Worm (Caenorhabditis elegans) whole organism, early embryonic: ENCODE measurements around the gene puf-8.

Experiments
- B0310.2 ChIP-seq: sonication (generic microtip); optimal IDR thresholded peaks from 2 replicates; lab custom pipeline; 2016; ENCODE audit warnings: mild to moderate bottlenecking, missing genetic modification characterization, missing compliant biosample characterization
- F13C5.2 ChIP-seq: sonication (generic microtip); optimal IDR thresholded peaks from 2 replicates; lab custom pipeline; 2017; ENCODE audit warnings: mild to moderate bottlenecking, missing genetic modification characterization, inconsistent platforms, missing compliant biosample characterization
- aly-1 ChIP-seq: sonication (generic microtip); optimal IDR thresholded peaks from 2 replicates; lab custom pipeline; 2016; ENCODE audit warnings: missing genetic modification characterization, missing compliant biosample characterization
- ama-1 ChIP-seq: fragments of 150-350 bp; optimal IDR thresholded peaks from 2 replicates; lab custom pipeline; 2014
- ceh-13 ChIP-seq: fragments of 200-800 bp; sonication (Bioruptor generic); optimal IDR thresholded peaks from 2 replicates; lab custom pipeline; 2018; ENCODE audit warnings: mild to moderate bottlenecking, missing genetic modification characterization, missing compliant biosample characterization
- ceh-36 ChIP-seq: sonication (generic microtip); optimal IDR thresholded peaks from 2 replicates; lab custom pipeline; 2016; ENCODE audit warnings: missing genetic modification characterization, inconsistent platforms, missing compliant biosample characterization
- ets-7 ChIP-seq: sonication (generic microtip); optimal IDR thresholded peaks from 2 replicates; lab custom pipeline; 2016; ENCODE audit warnings: missing genotype, missing genetic modification characterization, missing compliant biosample characterization
- flt-1 ChIP-seq: fragments of 200-800 bp; sonication (Bioruptor generic); IDR thresholded peaks from 2 replicates; pipeline ENCODE4 v1.3.6; 2022; ENCODE audit warnings: missing genetic modification characterization, missing compliant biosample characterization
- hmbx-1 ChIP-seq: sonication (generic microtip); optimal IDR thresholded peaks from 2 replicates; lab custom pipeline; 2016; ENCODE audit warnings: mild to moderate bottlenecking, missing genetic modification characterization, missing compliant biosample characterization
- hmg-4 ChIP-seq: fragments of 200-800 bp; sonication (Bioruptor generic); optimal IDR thresholded peaks from 2 replicates; lab custom pipeline; 2018; ENCODE audit warnings: mild to moderate bottlenecking, missing genetic modification characterization, missing compliant biosample characterization
- hnd-1 ChIP-seq: sonication (generic microtip); optimal IDR thresholded peaks from 2 replicates; lab custom pipeline; 2016; ENCODE audit warnings: missing genetic modification characterization, missing compliant biosample characterization
- pes-1 ChIP-seq: fragments of 200-800 bp; sonication (Bioruptor generic); IDR thresholded peaks from 2 replicates; pipeline ENCODE4 v1.3.6; 2022; ENCODE audit warnings: missing genetic modification reagents, missing genetic modification characterization, missing compliant biosample characterization
- scrt-1 ChIP-seq: fragments of 200-800 bp; sonication (Bioruptor generic); IDR thresholded peaks from 2 replicates; pipeline ENCODE4 v1.3.6; 2022; ENCODE audit warnings: missing genetic modification characterization, missing compliant biosample characterization
- sea-1 ChIP-seq: fragments of 200-800 bp; sonication (Bioruptor generic); conservative IDR thresholded peaks from 2 replicates; pipeline ENCODE4 v1.3.6; 2022; ENCODE audit warnings: missing genetic modification characterization, missing compliant biosample characterization
- tbx-11 ChIP-seq: fragments of 200-800 bp; sonication (Bioruptor generic); IDR thresholded peaks from 2 replicates; pipeline ENCODE4 v1.3.6; 2022; ENCODE audit warnings: missing genetic modification characterization, missing compliant biosample characterization
- tbx-37 ChIP-seq: fragments of 200-800 bp; sonication (Bioruptor generic); conservative IDR thresholded peaks from 2 replicates; pipeline ENCODE4 v1.3.6; 2022; ENCODE audit warnings: missing genetic modification reagents, missing genetic modification characterization, missing compliant biosample characterization
- tra-4 ChIP-seq: sonication (generic microtip); optimal IDR thresholded peaks from 2 replicates; lab custom pipeline; 2017; ENCODE audit warnings: missing genetic modification characterization, missing compliant biosample characterization

The puf-8 gene

DNA sequence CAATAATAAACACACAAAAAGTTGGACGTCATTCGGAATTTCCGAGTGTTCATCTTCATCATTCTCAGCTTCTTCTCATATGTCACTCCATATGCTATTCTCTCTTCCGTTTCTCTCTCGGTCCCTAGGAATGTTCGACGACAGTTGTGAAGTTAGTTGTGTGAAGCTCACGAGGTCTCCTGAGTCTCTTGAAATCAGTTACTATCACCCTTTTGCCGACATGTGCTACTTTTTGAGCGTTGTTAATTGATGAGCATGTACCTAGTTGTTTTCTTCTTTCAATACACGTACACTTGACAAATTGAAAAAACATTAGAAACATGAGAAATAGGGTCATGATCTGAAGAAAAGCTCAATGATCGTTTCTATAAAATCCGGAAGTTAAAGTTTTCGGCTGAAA lies 25.3 kb upstream of the puf-8 start:
- no peak for TF ChIP-seq hnd-1 (tag; lab: Kevin White, UChicago)
- no peak for TF ChIP-seq hmbx-1
- no peak for TF ChIP-seq flt-1 (GFP tag; lab: Robert Waterston, UW)
- TF ChIP-seq ceh-13 (GFP tag; lab: Kevin White, UChicago): no peak
- no peak for TF ChIP-seq tbx-11 (GFP tag; lab: Robert Waterston, UW)
- TF ChIP-seq B0310.2: no peak
- no peak for TF ChIP-seq aly-1
- TF ChIP-seq scrt-1 (GFP tag; lab: Robert Waterston, UW): no peak
- no peak for TF ChIP-seq ceh-36 (tag; lab: Kevin White, UChicago)
- TF ChIP-seq tra-4 (tag; lab: Kevin White, UChicago): no peak
- no peak for TF ChIP-seq F13C5.2
- no peak for TF ChIP-seq pes-1 (GFP tag; lab: Robert Waterston, UW)
- TF ChIP-seq ama-1 (lab: Kevin White, UChicago): no peak
- TF ChIP-seq hmg-4 (GFP tag; lab: Kevin White, UChicago): no peak
- TF ChIP-seq sea-1 (GFP tag; lab: Robert Waterston, UW): no peak
- TF ChIP-seq tbx-37 (GFP tag; lab: Robert Waterston, UW): no peak

DNA sequence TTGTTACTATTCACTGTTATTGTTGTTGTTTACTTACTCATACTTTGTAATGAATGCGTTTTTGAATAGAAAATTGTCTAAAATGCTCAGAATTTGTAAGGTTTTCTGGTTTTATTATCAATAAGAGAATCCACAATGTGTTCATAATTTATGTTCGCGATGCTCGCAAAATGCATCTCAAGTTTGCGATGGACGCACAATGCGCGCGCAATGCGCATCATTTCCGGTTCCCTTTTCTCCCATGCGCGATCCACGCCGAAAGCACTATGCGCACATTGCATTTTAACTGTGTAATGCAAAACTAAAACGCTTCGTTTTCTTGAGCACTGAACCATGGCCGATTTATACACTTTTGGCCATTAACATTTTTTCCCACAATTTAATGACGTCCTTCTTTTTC lies 21.4 kb upstream of the puf-8 start:
- no peak for TF ChIP-seq sea-1 (GFP tag; lab: Robert Waterston, UW)
- no peak for TF ChIP-seq tbx-11 (GFP tag; lab: Robert Waterston, UW)
- TF ChIP-seq tbx-37 (GFP tag; lab: Robert Waterston, UW): no peak
- no peak for TF ChIP-seq hmg-4 (GFP tag; lab: Kevin White, UChicago)
- TF ChIP-seq F13C5.2: no peak
- TF ChIP-seq B0310.2: no peak
- no peak for TF ChIP-seq hnd-1 (tag; lab: Kevin White, UChicago)
- no peak for TF ChIP-seq ama-1 (lab: Kevin White, UChicago)
- no peak for TF ChIP-seq scrt-1 (GFP tag; lab: Robert Waterston, UW)
- no peak for TF ChIP-seq flt-1 (GFP tag; lab: Robert Waterston, UW)
- TF ChIP-seq ceh-36 (tag; lab: Kevin White, UChicago): no peak
- no peak for TF ChIP-seq hmbx-1
- no peak for TF ChIP-seq aly-1

DNA sequence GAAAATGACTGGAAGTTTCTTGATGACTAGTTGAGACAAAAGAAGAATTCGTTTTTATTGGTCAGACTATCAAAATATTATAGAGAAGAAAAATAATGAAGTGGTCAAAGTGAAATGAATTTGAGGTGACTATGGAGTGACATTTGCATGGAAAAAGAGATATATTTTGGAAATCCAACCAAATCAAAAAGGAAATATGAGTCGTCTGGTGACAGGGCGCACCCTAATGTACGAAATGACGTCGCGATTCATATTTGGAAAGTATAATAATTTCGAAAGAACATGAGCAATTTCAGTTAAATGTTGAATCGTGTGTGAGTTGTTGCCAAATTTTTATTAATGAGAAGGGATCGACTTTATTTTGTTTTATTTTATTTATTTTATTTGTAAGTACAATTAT lies 19.4 kb upstream of the puf-8 start, which contains the start of gene F21D12.2:
F21D12.2 (plus strand) TSS at position 301 of the 400 bp plus-strand sequence.
- TF ChIP-seq B0310.2 (no peak), ceh-13 (GFP tag; lab: Kevin White, UChicago) (no peak), scrt-1 (GFP tag; lab: Robert Waterston, UW) (no peak), flt-1 (GFP tag; lab: Robert Waterston, UW) (no peak), hmg-4 (GFP tag; lab: Kevin White, UChicago) (no peak), aly-1 (no peak), hmbx-1 (no peak), hnd-1 (tag; lab: Kevin White, UChicago) (no peak), tbx-37 (GFP tag; lab: Robert Waterston, UW) (no peak), ama-1 (lab: Kevin White, UChicago) (no peak), tbx-11 (GFP tag; lab: Robert Waterston, UW) (no peak)

DNA sequence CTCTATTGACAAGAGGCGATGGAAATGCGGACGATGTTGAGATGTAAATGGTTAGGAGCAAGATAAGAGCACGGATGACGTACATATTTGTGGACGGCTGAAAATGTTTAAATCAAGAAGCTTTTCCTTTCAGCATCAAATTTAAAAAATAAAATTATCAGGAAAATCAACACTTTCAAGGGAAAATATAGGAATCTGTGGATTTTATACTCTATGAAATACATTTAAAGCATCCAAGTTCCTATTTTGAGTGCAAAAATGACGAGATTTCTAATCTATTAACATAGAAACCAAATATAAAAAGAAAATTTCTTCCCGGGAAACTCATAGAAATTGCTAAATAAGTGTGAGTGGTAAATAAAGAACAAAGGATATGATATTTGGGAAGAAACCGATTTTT lies 16.0 kb upstream of the puf-8 start, which contains the start of gene F45E12.6:
F45E12.6 (minus strand) TSS at position 101 of the 400 bp plus-strand sequence.
- TF ChIP-seq tra-4 (tag; lab: Kevin White, UChicago) (no peak), tbx-11 (GFP tag; lab: Robert Waterston, UW) (no peak), flt-1 (GFP tag; lab: Robert Waterston, UW) (no peak), aly-1 (no peak), ceh-36 (tag; lab: Kevin White, UChicago) (no peak), hmbx-1 (no peak), sea-1 (GFP tag; lab: Robert Waterston, UW) (no peak), hnd-1 (tag; lab: Kevin White, UChicago) (no peak), scrt-1 (GFP tag; lab: Robert Waterston, UW) (no peak), ama-1 (lab: Kevin White, UChicago) (no peak)

DNA sequence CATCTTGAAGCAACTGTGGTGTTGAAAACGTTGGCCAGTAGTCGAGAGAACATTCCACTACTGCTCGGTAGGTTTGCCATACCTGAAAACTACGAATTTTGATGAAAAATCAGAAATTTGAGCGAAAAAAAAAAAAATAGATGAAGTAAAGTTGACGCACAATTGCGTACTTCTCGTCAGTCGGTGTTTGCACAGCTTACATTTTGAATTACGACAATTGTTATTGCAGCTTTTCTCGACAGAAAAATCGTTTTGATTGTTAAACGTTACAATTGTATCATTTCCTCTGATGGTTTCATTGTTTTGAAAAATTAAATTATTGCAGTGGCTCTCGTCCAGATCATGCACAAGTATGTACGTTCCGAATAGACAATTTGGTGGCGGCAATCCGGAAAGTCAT lies 12.0 kb upstream of the puf-8 start, which contains the start of the genes F45E12.5 and cnep-1:
F45E12.5 (minus strand) TSS at position 93 of the 400 bp plus-strand sequence.
cnep-1 (plus strand) TSS at position 326 of the 400 bp plus-strand sequence.
- no peak for TF ChIP-seq ets-7 (tag; lab: Kevin White, UChicago)
- TF ChIP-seq aly-1: no peak
- no peak for TF ChIP-seq tbx-37 (GFP tag; lab: Robert Waterston, UW)
- TF ChIP-seq B0310.2: no peak
- TF ChIP-seq scrt-1 (GFP tag; lab: Robert Waterston, UW): no peak
- TF ChIP-seq hmg-4 (GFP tag; lab: Kevin White, UChicago): no peak

DNA sequence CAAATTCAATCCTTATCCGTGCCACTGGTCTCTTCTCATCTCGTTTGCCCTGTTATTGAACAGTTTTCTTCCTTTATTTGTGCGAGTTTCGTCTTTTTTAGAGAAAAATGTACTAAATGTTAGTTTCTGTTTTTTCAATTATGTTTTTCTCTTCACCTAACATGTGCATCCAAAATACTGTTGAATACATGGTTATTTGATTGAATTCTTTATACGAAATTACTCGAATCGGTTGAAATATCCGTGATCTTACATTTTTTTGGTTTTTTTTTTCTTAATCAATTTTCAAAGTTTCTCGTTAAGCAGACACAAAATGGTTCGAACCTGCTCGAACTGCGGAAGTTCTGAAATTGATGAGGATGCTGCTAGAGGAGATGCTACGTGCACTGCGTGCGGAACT lies 7.5 kb upstream of the puf-8 start, which contains the start of gene brf-1:
brf-1 (plus strand) TSS at position 301 of the 400 bp plus-strand sequence.
- no peak for TF ChIP-seq hnd-1 (tag; lab: Kevin White, UChicago)
- no peak for TF ChIP-seq ama-1 (lab: Kevin White, UChicago)
- no peak for TF ChIP-seq hmg-4 (GFP tag; lab: Kevin White, UChicago)
- no peak for TF ChIP-seq ceh-13 (GFP tag; lab: Kevin White, UChicago)
- no peak for TF ChIP-seq sea-1 (GFP tag; lab: Robert Waterston, UW)
- TF ChIP-seq ceh-36 (tag; lab: Kevin White, UChicago): no peak
- no peak for TF ChIP-seq pes-1 (GFP tag; lab: Robert Waterston, UW)
- TF ChIP-seq ets-7 (tag; lab: Kevin White, UChicago): no peak
- no peak for TF ChIP-seq tbx-37 (GFP tag; lab: Robert Waterston, UW)
- TF ChIP-seq hmbx-1: no peak
- TF ChIP-seq B0310.2: no peak
- TF ChIP-seq tbx-11 (GFP tag; lab: Robert Waterston, UW): no peak
- no peak for TF ChIP-seq F13C5.2
- TF ChIP-seq scrt-1 (GFP tag; lab: Robert Waterston, UW): no peak
- TF ChIP-seq flt-1 (GFP tag; lab: Robert Waterston, UW): no peak

DNA sequence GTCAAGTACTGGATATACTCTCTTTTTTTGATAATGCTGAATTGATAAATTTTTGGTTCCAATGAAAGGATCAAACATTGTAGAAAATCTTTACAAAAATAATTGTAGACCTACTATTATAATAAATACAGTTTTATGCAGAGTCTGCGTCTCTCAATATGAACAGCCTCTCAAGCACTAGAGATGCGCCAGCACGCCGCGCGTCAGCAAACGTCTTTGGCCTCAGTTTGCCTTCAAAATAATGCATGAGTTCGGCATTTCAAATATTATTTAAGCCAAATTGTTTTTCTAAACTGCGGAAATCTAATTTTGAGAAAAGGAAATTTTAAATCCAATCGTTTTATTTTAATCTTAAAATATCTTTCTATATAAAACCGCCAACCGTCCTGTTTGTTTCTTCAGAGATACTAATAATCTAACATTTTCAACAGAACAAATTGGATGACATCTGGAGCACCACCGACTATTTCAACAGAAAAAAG lies 3.7 kb upstream of the puf-8 start, which contains the start of gene cul-4:
cul-4 (plus strand) TSS at position 432 of the 482 bp plus-strand sequence.
- no peak for TF ChIP-seq scrt-1 (GFP tag; lab: Robert Waterston, UW)
- no peak for TF ChIP-seq hmg-4 (GFP tag; lab: Kevin White, UChicago)
- no peak for TF ChIP-seq tbx-11 (GFP tag; lab: Robert Waterston, UW)
- TF ChIP-seq sea-1 (GFP tag; lab: Robert Waterston, UW): no peak
- no peak for TF ChIP-seq ama-1 (lab: Kevin White, UChicago)
